Worm (Caenorhabditis elegans): ENCODE data around the gene msp-79.

DNA sequence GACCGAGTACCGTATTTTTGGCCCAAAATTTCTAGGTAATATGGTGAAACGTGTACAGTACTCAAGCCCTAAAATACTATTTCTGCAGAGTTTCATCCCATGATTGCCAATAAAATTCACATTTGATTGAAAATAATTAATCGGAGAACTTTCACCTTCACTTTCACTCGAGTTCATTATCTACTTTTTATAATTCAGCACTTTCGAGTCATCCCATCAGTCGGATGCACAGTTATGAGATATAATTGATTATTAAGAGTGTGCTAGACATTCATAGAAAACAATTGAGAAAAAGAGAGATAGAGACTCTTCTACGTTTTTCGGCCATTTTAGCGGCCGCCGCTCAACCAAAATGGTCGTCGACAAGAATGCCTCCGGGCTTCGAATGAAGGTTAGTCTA lies 35.8 kb upstream of the msp-79 start, which contains the start of gene fat-3:
- no peak for TF ChIP-seq nhr-11 (tag; optimal IDR thresholded peaks at IDR 0.05)
- TF ChIP-seq zag-1 (tag; optimal IDR thresholded peaks at IDR 0.05) = no peak
- no peak for TF ChIP-seq elt-1 (tag; optimal IDR thresholded peaks at IDR 0.05)
- no peak for TF ChIP-seq ztf-11 (tag; optimal IDR thresholded peaks at IDR 0.05)
- no peak for TF ChIP-seq fos-1 (tag; optimal IDR thresholded peaks at IDR 0.05)
- no peak for TF ChIP-seq nhr-28 (tag; optimal IDR thresholded peaks at IDR 0.05)
- TF ChIP-seq tbx-2 (tag; optimal IDR thresholded peaks at IDR 0.05) = no peak
- TF ChIP-seq nhr-77 (tag; optimal IDR thresholded peaks at IDR 0.05) = no peak
- TF ChIP-seq unc-62 (GFP tag; optimal IDR thresholded peaks at IDR 0.05) = no peak
- TF ChIP-seq egl-27 (tag; optimal IDR thresholded peaks at IDR 0.05) = no peak
- TF ChIP-seq unc-39 (tag; optimal IDR thresholded peaks at IDR 0.05) = no peak
- TF ChIP-seq nhr-76 (tag; optimal IDR thresholded peaks at IDR 0.05) = no peak
- no peak for TF ChIP-seq aly-2 (tag; optimal IDR thresholded peaks at IDR 0.05)

All from whole organism, L3 larva.